Fruit fly (Drosophila melanogaster): ENCODE measurements around the gene Osi23.

- TF ChIP-seq Myc (optimal IDR thresholded peaks at IDR 0.05) = no peak
- TF ChIP-seq ttk (optimal IDR thresholded peaks at IDR 0.05) = no peak
- TF ChIP-seq h (optimal IDR thresholded peaks at IDR 0.05) = no peak
- TF ChIP-seq psq (optimal IDR thresholded peaks at IDR 0.05) = no peak
- TF ChIP-seq Sin3A (optimal IDR thresholded peaks at IDR 0.05) = no peak
Measured at dm6 chr3R:30427805-30428359, 17.0 kb downstream of the Osi23 start, which contains the start of gene CG2218.

All from Kc167 (cell line).